Worm (Caenorhabditis elegans) whole organism, mixed stage, embryonic: ENCODE measurements around the gene twk-7.

ENCODE experiments used
- bed-3 ChIP-seq: fragments of 200-800 bp; sonication (Bioruptor generic); optimal IDR thresholded peaks from 3 replicates; lab custom pipeline; 2018; ENCODE audit warnings: mild to moderate bottlenecking, missing genetic modification characterization, moderate library complexity, missing compliant biosample characterization
- blmp-1 ChIP-seq: fragments of 150-350 bp; optimal IDR thresholded peaks from 2 replicates; lab custom pipeline; 2014; ENCODE audit warnings: missing biosample characterization, missing genetic modification characterization
- ceh-39 ChIP-seq: fragments of 150-350 bp; optimal IDR thresholded peaks from 2 replicates; lab custom pipeline; 2014; ENCODE audit warnings: missing biosample characterization, missing genetic modification characterization
- ceh-43 ChIP-seq: fragments of 200-800 bp; sonication (Bioruptor generic); optimal IDR thresholded peaks from 2 replicates; lab custom pipeline; 2018; ENCODE audit warnings: mild to moderate bottlenecking, missing genetic modification characterization, moderate library complexity, missing compliant biosample characterization
- ceh-83 ChIP-seq: fragments of 200-800 bp; sonication (Bioruptor generic); optimal IDR thresholded peaks from 2 replicates; lab custom pipeline; 2018; ENCODE audit warnings: mild to moderate bottlenecking, missing genetic modification characterization, missing compliant biosample characterization
- ces-1 ChIP-seq: fragments of 150-350 bp; optimal IDR thresholded peaks from 2 replicates; lab custom pipeline; 2014; ENCODE audit warnings: missing biosample characterization, missing genetic modification reagents, missing genetic modification characterization
- cnd-1 ChIP-seq: fragments of 200-800 bp; sonication (Bioruptor generic); optimal IDR thresholded peaks from 2 replicates; lab custom pipeline; 2018; ENCODE audit warnings: mild to moderate bottlenecking, missing genetic modification characterization, missing compliant biosample characterization
- drap-1 ChIP-seq: fragments of 200-800 bp; sonication (Bioruptor generic); optimal IDR thresholded peaks from 3 replicates; lab custom pipeline; 2018; ENCODE audit warnings: mild to moderate bottlenecking, missing genetic modification characterization, missing compliant biosample characterization
- elt-1 ChIP-seq: sonication (generic microtip); optimal IDR thresholded peaks from 2 replicates; lab custom pipeline; 2017; ENCODE audit warnings: missing genetic modification characterization, mild to moderate bottlenecking, missing compliant biosample characterization, antibody characterized with exemption, moderate library complexity, borderline replicate concordance; ENCODE audit not compliant: insufficient read depth
- elt-3 ChIP-seq: fragments of 150-350 bp; optimal IDR thresholded peaks from 2 replicates; lab custom pipeline; 2014; ENCODE audit warnings: missing biosample characterization, missing genetic modification characterization
- flh-1 ChIP-seq: fragments of 200-800 bp; sonication (Bioruptor generic); optimal IDR thresholded peaks from 2 replicates; lab custom pipeline; 2018; ENCODE audit warnings: mild to moderate bottlenecking, missing genetic modification characterization, moderate library complexity, missing compliant biosample characterization
- ham-2 ChIP-seq: fragments of 200-800 bp; sonication (Bioruptor generic); optimal IDR thresholded peaks from 2 replicates; lab custom pipeline; 2018; ENCODE audit warnings: mild to moderate bottlenecking, missing genetic modification characterization, missing compliant biosample characterization
- hlh-1 ChIP-seq: fragments of 150-350 bp; optimal IDR thresholded peaks from 2 replicates; lab custom pipeline; 2014; ENCODE audit warnings: missing biosample characterization, missing genetic modification reagents, missing genetic modification characterization
- lin-13 ChIP-seq: fragments of 150-350 bp; optimal IDR thresholded peaks from 2 replicates; lab custom pipeline; 2014; ENCODE audit warnings: missing biosample characterization, missing genetic modification characterization
- mep-1 ChIP-seq: fragments of 150-350 bp; optimal IDR thresholded peaks from 2 replicates; lab custom pipeline; 2017; ENCODE audit warnings: missing biosample characterization, missing genetic modification reagents, missing genetic modification characterization, inconsistent platforms
- mls-2 ChIP-seq: sonication (generic microtip); optimal IDR thresholded peaks from 2 replicates; lab custom pipeline; 2016; ENCODE audit warnings: mild to moderate bottlenecking, missing genetic modification characterization, moderate library complexity, missing compliant biosample characterization
- nhr-12 ChIP-seq: fragments of 150-350 bp; optimal IDR thresholded peaks from 2 replicates; lab custom pipeline; 2014; ENCODE audit warnings: missing biosample characterization, missing genetic modification characterization
- nhr-2 ChIP-seq: fragments of 150-350 bp; optimal IDR thresholded peaks from 2 replicates; lab custom pipeline; 2014; ENCODE audit warnings: missing biosample characterization, missing genetic modification characterization
- nhr-237 ChIP-seq: fragments of 150-350 bp; optimal IDR thresholded peaks from 2 replicates; lab custom pipeline; 2014; ENCODE audit warnings: missing biosample characterization, missing genetic modification characterization
- pha-4 ChIP-seq: fragments of 150-350 bp; optimal IDR thresholded peaks from 2 replicates; lab custom pipeline; 2018; ENCODE audit warnings: missing biosample characterization, missing genetic modification reagents, missing genetic modification characterization
- sem-2 ChIP-seq: fragments of 200-800 bp; sonication (Bioruptor generic); optimal IDR thresholded peaks from 2 replicates; lab custom pipeline; 2018; ENCODE audit warnings: mild to moderate bottlenecking, missing genetic modification characterization, missing compliant biosample characterization
- snpc-4 ChIP-seq: fragments of 150-350 bp; optimal IDR thresholded peaks from 2 replicates; lab custom pipeline; 2014; ENCODE audit warnings: missing biosample characterization, missing genetic modification characterization
- sptf-1 ChIP-seq: sonication (generic microtip); optimal IDR thresholded peaks from 2 replicates; lab custom pipeline; 2017; ENCODE audit warnings: mild to moderate bottlenecking, missing genetic modification characterization, moderate library complexity, missing compliant biosample characterization
- tbx-8 ChIP-seq: fragments of 200-800 bp; sonication (Bioruptor generic); optimal IDR thresholded peaks from 2 replicates; lab custom pipeline; 2018; ENCODE audit warnings: mild to moderate bottlenecking, missing genetic modification characterization, moderate library complexity, missing compliant biosample characterization
- unc-120 ChIP-seq: sonication (generic microtip); optimal IDR thresholded peaks from 2 replicates; lab custom pipeline; 2017; ENCODE audit warnings: missing genetic modification characterization, missing compliant biosample characterization; ENCODE audit not compliant: poor library complexity, severe bottlenecking
- unc-39 ChIP-seq: fragments of 150-350 bp; optimal IDR thresholded peaks from 2 replicates; lab custom pipeline; 2014; ENCODE audit warnings: missing biosample characterization, missing genetic modification characterization
- unc-62 ChIP-seq: fragments of 150-350 bp; optimal IDR thresholded peaks from 2 replicates; lab custom pipeline; 2014; ENCODE audit warnings: missing biosample characterization, missing genetic modification reagents, missing genetic modification characterization
- zip-8 ChIP-seq: fragments of 150-350 bp; optimal IDR thresholded peaks from 2 replicates; lab custom pipeline; 2014; ENCODE audit warnings: missing biosample characterization, missing genetic modification characterization
- ztf-11 ChIP-seq: fragments of 150-350 bp; optimal IDR thresholded peaks from 2 replicates; lab custom pipeline; 2014; ENCODE audit warnings: missing biosample characterization, missing genetic modification characterization

twk-7 gene

DNA sequence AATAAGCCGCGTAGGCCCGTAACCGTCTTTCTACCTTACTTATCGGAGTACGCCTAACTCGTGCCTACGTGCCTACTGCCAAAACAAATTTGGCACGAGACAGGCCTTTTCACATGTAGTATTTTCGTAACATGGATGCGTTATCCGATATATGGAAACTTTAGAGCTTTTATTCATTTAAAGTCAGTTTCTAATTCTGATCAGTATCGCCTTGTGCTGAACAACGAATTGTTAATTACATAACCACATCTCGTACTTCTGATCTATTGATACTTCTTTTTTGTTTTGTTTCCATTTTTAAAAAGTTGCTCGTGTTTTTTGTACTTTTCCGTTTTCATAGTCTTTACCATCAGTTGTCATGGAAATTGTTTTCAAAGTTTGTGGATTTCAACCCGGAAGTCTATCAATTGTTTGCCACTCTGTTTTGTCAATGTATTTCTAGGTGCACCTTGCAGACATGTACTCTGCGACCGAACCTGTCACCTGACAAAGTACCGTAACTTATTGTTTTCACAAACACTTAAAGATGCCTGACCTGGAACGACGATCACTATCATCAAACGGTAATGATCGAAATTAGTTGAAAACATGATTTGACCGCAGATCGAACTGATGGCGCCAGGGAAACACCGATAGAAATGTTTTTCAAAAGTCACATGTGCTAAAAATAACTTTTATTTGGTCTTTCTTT, 14.3 kb upstream of the twk-7 start:
- no peak for TF ChIP-seq bed-3 (GFP tag; lab: Kevin White, UChicago)
- TF ChIP-seq flh-1 = no peak
- TF ChIP-seq elt-1 (tag; lab: Kevin White, UChicago) = no peak
- TF ChIP-seq ceh-83 (GFP tag; lab: Kevin White, UChicago) = no peak
- TF ChIP-seq unc-62 (GFP tag; lab: Kevin White, UChicago) = no peak
- no peak for TF ChIP-seq ceh-43 (GFP tag; lab: Kevin White, UChicago)
- no peak for TF ChIP-seq mls-2 (tag; lab: Kevin White, UChicago)
- TF ChIP-seq sptf-1 (tag; lab: Kevin White, UChicago) = no peak
- TF ChIP-seq hlh-1 (tag; lab: Kevin White, UChicago) = no peak

DNA sequence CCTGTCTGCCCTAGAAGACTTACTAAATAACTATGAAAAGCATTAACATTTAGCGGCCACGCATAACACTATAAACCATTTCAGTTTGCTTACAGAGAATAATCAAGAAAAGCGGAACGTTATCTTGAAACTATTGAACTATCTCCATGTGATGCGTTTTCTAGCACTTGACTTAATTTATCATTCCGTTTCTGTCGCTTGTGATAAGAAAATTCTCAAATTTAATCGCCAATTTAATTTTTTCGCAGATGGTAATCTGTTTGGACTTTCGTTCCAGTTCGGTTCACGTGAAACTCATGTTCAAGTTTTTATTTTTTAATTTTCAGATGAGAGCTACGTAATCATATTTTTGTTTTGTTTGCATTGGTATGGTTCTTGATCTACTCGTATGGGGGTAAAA, 13.4 kb upstream of the twk-7 start:
- no peak for TF ChIP-seq ztf-11 (tag; lab: Kevin White, UChicago)
- TF ChIP-seq pha-4 (tag; lab: Kevin White, UChicago) = no peak
- TF ChIP-seq sem-2 (GFP tag; lab: Kevin White, UChicago) = no peak
- no peak for TF ChIP-seq cnd-1 (tag; lab: Kevin White, UChicago)
- no peak for TF ChIP-seq elt-3 (tag; lab: Kevin White, UChicago)
- TF ChIP-seq unc-120 (tag; lab: Kevin White, UChicago) = no peak
- TF ChIP-seq elt-1 (tag; lab: Kevin White, UChicago) = no peak
- TF ChIP-seq nhr-237 (tag; lab: Kevin White, UChicago) = no peak
- no peak for TF ChIP-seq nhr-2
- no peak for TF ChIP-seq bed-3 (GFP tag; lab: Kevin White, UChicago)
- no peak for TF ChIP-seq sptf-1 (tag; lab: Kevin White, UChicago)
- no peak for TF ChIP-seq zip-8 (tag; lab: Kevin White, UChicago)
- no peak for TF ChIP-seq nhr-12 (tag; lab: Kevin White, UChicago)
- TF ChIP-seq unc-62 (GFP tag; lab: Kevin White, UChicago) = no peak
- TF ChIP-seq tbx-8 (GFP tag; lab: Kevin White, UChicago) = no peak
- TF ChIP-seq snpc-4 = no peak
- TF ChIP-seq ces-1 (GFP tag; lab: Kevin White, UChicago) = no peak
- TF ChIP-seq ceh-83 (GFP tag; lab: Kevin White, UChicago) = no peak

- TF ChIP-seq ham-2 (GFP tag; lab: Kevin White, UChicago) (no peak), flh-1 (no peak), ces-1 (GFP tag; lab: Kevin White, UChicago) (no peak), zip-8 (tag; lab: Kevin White, UChicago) (no peak), mep-1 (no peak), pha-4 (tag; lab: Kevin White, UChicago) (no peak), nhr-2 (no peak), lin-13 (tag; lab: Kevin White, UChicago) (no peak), elt-1 (tag; lab: Kevin White, UChicago) (no peak), cnd-1 (tag; lab: Kevin White, UChicago) (no peak), ceh-39 (tag; lab: Kevin White, UChicago) (no peak), elt-3 (tag; lab: Kevin White, UChicago) (no peak), blmp-1 (tag; lab: Kevin White, UChicago) (no peak), tbx-8 (GFP tag; lab: Kevin White, UChicago) (no peak), unc-62 (GFP tag; lab: Kevin White, UChicago) (no peak), nhr-237 (tag; lab: Kevin White, UChicago) (no peak), drap-1 (GFP tag; lab: Kevin White, UChicago) (no peak), ztf-11 (tag; lab: Kevin White, UChicago) (no peak), unc-39 (tag; lab: Kevin White, UChicago) (no peak)
Measured at ce11 chrIII:8656055-8656454, 12.5 kb upstream of the twk-7 start.

- no peak for TF ChIP-seq tbx-8 (GFP tag; lab: Kevin White, UChicago)
Measured at ce11 chrIII:8655412-8655811, 11.9 kb upstream of the twk-7 start.
